Fruit fly (Drosophila melanogaster) Kc167 (cell line): ENCODE data around the gene Nemp.
A peak's percentile ranks its signal among the peaks of the same experiment; 100 is the strongest.

Experiments
- Myc ChIP-seq: fragments of >200 bp; optimal IDR thresholded peaks from 2 replicates; lab custom pipeline; 2017; ENCODE audit warnings: missing external identifiers
- Sin3A ChIP-seq: fragments of >200 bp; optimal IDR thresholded peaks from 2 replicates; lab custom pipeline; 2018; ENCODE audit warnings: missing external identifiers
- h ChIP-seq: fragments of >200 bp; optimal IDR thresholded peaks from 3 replicates; lab custom pipeline; 2018; ENCODE audit warnings: missing external identifiers
- insv ChIP-seq: fragments of >200 bp; optimal IDR thresholded peaks from 3 replicates; lab custom pipeline; 2018; ENCODE audit warnings: missing external identifiers
- psq ChIP-seq: fragments of >200 bp; optimal IDR thresholded peaks from 2 replicates; lab custom pipeline; 2017; ENCODE audit warnings: missing external identifiers
- ttk ChIP-seq: sonication (Bioruptor generic); optimal IDR thresholded peaks from 2 replicates; lab custom pipeline; 2017; ENCODE audit warnings: missing external identifiers

Gene Nemp

dm6 chrX:16643363-16643946 is 11.4 kb downstream of the Nemp start:
- TF ChIP-seq ttk (lab: Kevin White, UChicago) = no peak
- no peak for TF ChIP-seq psq (lab: Kevin White, UChicago)
- TF ChIP-seq insv (lab: Kevin White, UChicago) = no peak
- TF ChIP-seq Myc (lab: Kevin White, UChicago) = no peak
- no peak for TF ChIP-seq h (lab: Kevin White, UChicago)
- no peak for TF ChIP-seq Sin3A

dm6 chrX:16641101-16641420 is 13.8 kb downstream of the Nemp start:
- TF ChIP-seq psq (lab: Kevin White, UChicago) = no peak
- TF ChIP-seq Sin3A = no peak
- no peak for TF ChIP-seq Myc (lab: Kevin White, UChicago)
- no peak for TF ChIP-seq h (lab: Kevin White, UChicago)

- TF ChIP-seq Myc (lab: Kevin White, UChicago) (no peak), psq (lab: Kevin White, UChicago) (no peak), ttk (lab: Kevin White, UChicago) (no peak)
Observed at dm6 chrX:16640260-16641100, 14.3 kb downstream of the Nemp start, which contains the start of the genes SNRPG and mthl1. SNRPG (minus strand) TSS chrX:16640419. mthl1 (plus strand) TSS chrX:16640968.

dm6 chrX:16637594-16638485 is 17.0 kb downstream of the Nemp start, which contains the start of gene RpS19a:
RpS19a (plus strand) TSS chrX:16637894.
- TF ChIP-seq Myc (lab: Kevin White, UChicago) (no peak), Sin3A (no peak), psq (lab: Kevin White, UChicago) (peak; percentile 98)

- no peak for TF ChIP-seq psq (lab: Kevin White, UChicago)
- no peak for TF ChIP-seq Myc (lab: Kevin White, UChicago)
- TF ChIP-seq insv (lab: Kevin White, UChicago) = no peak
- TF ChIP-seq h (lab: Kevin White, UChicago) = no peak
- TF ChIP-seq ttk (lab: Kevin White, UChicago) = no peak
- no peak for TF ChIP-seq Sin3A
Observed at dm6 chrX:16637106-16637590, 17.7 kb downstream of the Nemp start, which contains the start of gene Rok. Rok (minus strand) TSS chrX:16637414.

dm6 chrX:16633181-16633957 is 21.4 kb downstream of the Nemp start:
- TF ChIP-seq psq (lab: Kevin White, UChicago) (no peak), ttk (lab: Kevin White, UChicago) (no peak), Sin3A (no peak), insv (lab: Kevin White, UChicago) (no peak), h (lab: Kevin White, UChicago) (no peak), Myc (lab: Kevin White, UChicago) (no peak)

- no peak for TF ChIP-seq h (lab: Kevin White, UChicago)
- no peak for TF ChIP-seq ttk (lab: Kevin White, UChicago)
- TF ChIP-seq insv (lab: Kevin White, UChicago) = no peak
- TF ChIP-seq Sin3A = no peak
- TF ChIP-seq Myc (lab: Kevin White, UChicago) = no peak
- TF ChIP-seq psq (lab: Kevin White, UChicago) = no peak
Observed at dm6 chrX:16632135-16632534, 22.7 kb downstream of the Nemp start, which contains the start of gene CG9777. CG9777 (minus strand) TSS chrX:16632235.

- no peak for TF ChIP-seq ttk (lab: Kevin White, UChicago)
- no peak for TF ChIP-seq h (lab: Kevin White, UChicago)
- TF ChIP-seq Myc (lab: Kevin White, UChicago) = no peak
- TF ChIP-seq psq (lab: Kevin White, UChicago) = no peak
- no peak for TF ChIP-seq insv (lab: Kevin White, UChicago)
- no peak for TF ChIP-seq Sin3A
Observed at dm6 chrX:16624519-16624918, 30.3 kb downstream of the Nemp start.

- TF ChIP-seq Sin3A = no peak
- TF ChIP-seq Myc (lab: Kevin White, UChicago) = no peak
- TF ChIP-seq h (lab: Kevin White, UChicago) = no peak
- TF ChIP-seq insv (lab: Kevin White, UChicago) = no peak
Observed at dm6 chrX:16623524-16623923, 31.3 kb downstream of the Nemp start.

- TF ChIP-seq h (lab: Kevin White, UChicago) = no peak
- TF ChIP-seq ttk (lab: Kevin White, UChicago) = no peak
- no peak for TF ChIP-seq Sin3A
- no peak for TF ChIP-seq psq (lab: Kevin White, UChicago)
- no peak for TF ChIP-seq insv (lab: Kevin White, UChicago)
Observed at dm6 chrX:16621462-16621861, 33.4 kb downstream of the Nemp start, which contains the start of gene CG9782. CG9782 (minus strand) TSS chrX:16621589.

dm6 chrX:16618724-16619123 is 36.1 kb downstream of the Nemp start:
- TF ChIP-seq ttk (lab: Kevin White, UChicago) (no peak), insv (lab: Kevin White, UChicago) (no peak), Sin3A (no peak)
